Worm (Caenorhabditis elegans) whole organism, L4 larva: ENCODE data around the gene F53F4.11.

ENCODE experiments used
- R02D3.7 ChIP-seq: fragments of 150-350 bp; sonication (generic microtip); optimal IDR thresholded peaks from 3 replicates; lab custom pipeline; 2014; ENCODE audit warnings: missing biosample characterization, missing genetic modification characterization
- Y48G9A.11 ChIP-seq: fragments of 200-800 bp; sonication (Bioruptor generic); IDR thresholded peaks from 2 replicates; pipeline ENCODE4 v1.3.6; 2022; ENCODE audit warnings: missing genetic modification reagents, missing genetic modification characterization, missing compliant biosample characterization
- aly-2 ChIP-seq: sonication (generic microtip); optimal IDR thresholded peaks from 2 replicates; lab custom pipeline; 2018; ENCODE audit warnings: missing biosample characterization, missing genetic modification characterization
- ama-1 ChIP-seq: fragments of 150-350 bp; optimal IDR thresholded peaks from 2 replicates; lab custom pipeline; 2014; ENCODE audit warnings: inconsistent platforms, mixed read lengths
- daf-12 ChIP-seq: fragments of 150-350 bp; optimal IDR thresholded peaks from 2 replicates; lab custom pipeline; 2014; ENCODE audit warnings: missing biosample characterization, missing genetic modification reagents, missing genetic modification characterization
- dpl-1 ChIP-seq: fragments of 150-350 bp; optimal IDR thresholded peaks from 2 replicates; lab custom pipeline; 2014; ENCODE audit warnings: missing biosample characterization, missing genetic modification reagents, missing genetic modification characterization
- egl-27 ChIP-seq: sonication (generic microtip); optimal IDR thresholded peaks from 3 replicates; lab custom pipeline; 2017; ENCODE audit warnings: missing biosample characterization, missing genetic modification reagents, missing genetic modification characterization
- lin-13 ChIP-seq: fragments of 150-350 bp; optimal IDR thresholded peaks from 2 replicates; lab custom pipeline; 2014; ENCODE audit warnings: missing biosample characterization, missing genetic modification reagents, missing genetic modification characterization
- nhr-11 ChIP-seq: fragments of 150-350 bp; optimal IDR thresholded peaks from 2 replicates; lab custom pipeline; 2014; ENCODE audit warnings: missing biosample characterization, missing genetic modification characterization
- nhr-77 ChIP-seq: fragments of 150-350 bp; optimal IDR thresholded peaks from 2 replicates; lab custom pipeline; 2014; ENCODE audit warnings: missing biosample characterization, missing genetic modification characterization
- skn-1 ChIP-seq: fragments of 150-350 bp; optimal IDR thresholded peaks from 2 replicates; lab custom pipeline; 2014; ENCODE audit warnings: missing biosample characterization, missing genetic modification characterization
- unc-62 ChIP-seq, 3 experiments: fragments of 150-350 bp in 1 of 3; sonication (generic microtip); optimal IDR thresholded peaks in 2 of 3; peaks in 1 of 3; 1 replicate in 1 of 3; 2 replicates in 2 of 3; lab custom pipeline; 2014 to 2017; ENCODE audit warnings: missing biosample characterization in 3 of 3, missing genetic modification characterization in 3 of 3, missing genetic modification reagents in 3 of 3, missing genotype in 1 of 3
- vab-7 ChIP-seq: fragments of 200-800 bp; sonication (Bioruptor generic); IDR thresholded peaks from 2 replicates; pipeline ENCODE4 v1.3.6; 2022; ENCODE audit warnings: missing genetic modification reagents, missing genetic modification characterization, missing compliant biosample characterization

DNA sequence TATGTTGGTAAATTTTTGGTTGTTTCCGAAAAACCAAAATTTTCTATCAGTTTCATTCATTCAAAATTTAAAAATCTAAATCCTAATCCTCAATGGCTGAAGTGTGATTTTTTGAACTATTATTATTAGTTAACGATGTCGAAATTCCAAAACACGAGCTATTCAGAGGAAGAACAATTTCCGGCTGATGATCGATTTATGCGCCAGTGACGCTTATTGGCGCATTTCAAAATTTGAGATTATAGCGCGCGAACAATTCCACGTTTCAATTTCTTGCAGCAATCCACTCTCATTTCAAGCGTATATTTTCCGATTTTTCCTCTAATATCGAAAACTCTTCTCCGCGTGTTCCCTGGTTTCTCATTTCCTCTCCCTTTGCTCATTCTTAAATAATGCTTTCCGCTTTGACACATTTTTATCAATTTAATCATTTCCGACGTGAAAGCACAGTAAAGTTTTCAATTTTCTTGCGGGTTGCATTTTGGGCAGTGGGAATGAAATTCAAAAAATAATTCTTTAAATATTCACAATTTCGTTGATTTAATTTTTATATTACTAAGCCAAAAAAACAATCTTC, 40.1 kb upstream of the F53F4.11 start:
- TF ChIP-seq Y48G9A.11 (no peak), nhr-77 (tag; lab: Kevin White, UChicago) (peak; percentile 22), ama-1 (lab: Kevin White, UChicago) (no peak), vab-7 (GFP tag; lab: Robert Waterston, UW) (no peak), unc-62 (GFP tag; optimal IDR thresholded peaks at IDR 0.05 in 1 of 2; lab: Kevin White, UChicago) (no peak), unc-62 (tag; optimal IDR thresholded peaks at IDR 0.05; lab: Kevin White, UChicago) (no peak), dpl-1 (GFP tag; lab: Kevin White, UChicago) (peak; percentile 58), nhr-11 (tag; lab: Kevin White, UChicago) (no peak), skn-1 (no peak), daf-12 (no peak), aly-2 (tag; lab: Kevin White, UChicago) (no peak), lin-13 (GFP tag; lab: Kevin White, UChicago) (no peak), egl-27 (no peak), R02D3.7 (tag; lab: Kevin White, UChicago) (no peak)
